Worm (Caenorhabditis elegans): ENCODE measurements around the gene nhr-166.

The nhr-166 gene

ce11 chrII:3929446-3929845 lies 49.4 kb downstream of the nhr-166 start (continued):
- TF ChIP-seq mep-1 (tag; optimal IDR thresholded peaks at IDR 0.05), result peak; percentile 54
- no peak for TF ChIP-seq vab-15 (tag; optimal IDR thresholded peaks at IDR 0.05)
- TF ChIP-seq mdl-1 (tag; optimal IDR thresholded peaks at IDR 0.05), result no peak
- TF ChIP-seq unc-30 (tag; optimal IDR thresholded peaks at IDR 0.05), result no peak
- TF ChIP-seq lsy-2 (tag; optimal IDR thresholded peaks at IDR 0.05), result peak; percentile 7 to 61
- TF ChIP-seq nhr-47 (tag; optimal IDR thresholded peaks at IDR 0.05), result no peak
- TF ChIP-seq alr-1 (tag; optimal IDR thresholded peaks at IDR 0.05; ENCODE audit: borderline replicate concordance), result no peak
- no peak for TF ChIP-seq aly-2 (tag; optimal IDR thresholded peaks at IDR 0.05)
- no peak for TF ChIP-seq nhr-11 (tag; optimal IDR thresholded peaks at IDR 0.05)
- no peak for TF ChIP-seq lin-39 (tag; optimal IDR thresholded peaks at IDR 0.05)
- TF ChIP-seq fkh-8 (tag; optimal IDR thresholded peaks at IDR 0.05), result no peak
- TF ChIP-seq tbx-2 (tag; optimal IDR thresholded peaks at IDR 0.05), result peak; percentile 47
- TF ChIP-seq unc-86 (tag; optimal IDR thresholded peaks at IDR 0.05), result no peak
- no peak for TF ChIP-seq egl-13 (tag; optimal IDR thresholded peaks at IDR 0.05)
- no peak for TF ChIP-seq rnt-1 (tag; optimal IDR thresholded peaks at IDR 0.05)
- peak; percentile 3 for TF ChIP-seq nhr-237 (tag; optimal IDR thresholded peaks at IDR 0.05)
- peak; percentile 61 for TF ChIP-seq nhr-20 (tag; optimal IDR thresholded peaks at IDR 0.05)
- no peak for TF ChIP-seq ceh-8 (GFP tag; optimal IDR thresholded peaks at IDR 0.05)
- TF ChIP-seq nhr-71 (tag; optimal IDR thresholded peaks at IDR 0.05), result peak; percentile 60
- no peak for TF ChIP-seq C04F5.9 (tag; optimal IDR thresholded peaks at IDR 0.05)
- no peak for TF ChIP-seq zag-1 (tag; optimal IDR thresholded peaks at IDR 0.05)
- peak; percentile 41 for TF ChIP-seq skn-1 (tag; optimal IDR thresholded peaks at IDR 0.05)
- TF ChIP-seq jun-1 (tag; optimal IDR thresholded peaks at IDR 0.05), result no peak
- TF ChIP-seq egl-27 (tag; optimal IDR thresholded peaks at IDR 0.05), result no peak
- TF ChIP-seq pqm-1 (tag; optimal IDR thresholded peaks at IDR 0.05), result no peak
- TF ChIP-seq lin-15B (tag; optimal IDR thresholded peaks at IDR 0.05), result no peak
- peak in 2 of 6 experiments; percentile 9 to 33 for TF ChIP-seq elt-3 (tag; optimal IDR thresholded peaks at IDR 0.05)
- no peak for TF ChIP-seq C34B4.2 (tag; optimal IDR thresholded peaks at IDR 0.05)
- no peak for TF ChIP-seq xbp-1 (tag; optimal IDR thresholded peaks at IDR 0.05)
- TF ChIP-seq blmp-1 (tag; optimal IDR thresholded peaks at IDR 0.05), result peak; percentile 80
- no peak for TF ChIP-seq nhr-84 (tag; optimal IDR thresholded peaks at IDR 0.05)
- TF ChIP-seq fkh-4 (tag; optimal IDR thresholded peaks at IDR 0.05; ENCODE audit: borderline replicate concordance), result no peak
- TF ChIP-seq aha-1 (tag; optimal IDR thresholded peaks at IDR 0.05), result no peak
- no peak for TF ChIP-seq fkh-10 (GFP tag; optimal IDR thresholded peaks at IDR 0.05)
- TF ChIP-seq fos-1 (tag; optimal IDR thresholded peaks at IDR 0.05), result no peak
- no peak for TF ChIP-seq sox-4 (tag; optimal IDR thresholded peaks at IDR 0.05)

- no peak for TF ChIP-seq unc-98 (GFP tag; IDR thresholded peaks at IDR 0.05)
- peak; percentile 45 for TF ChIP-seq swsn-7 (tag; optimal IDR thresholded peaks at IDR 0.05)
- 0 out of 2 replicates have a peak, but pooled peaks have one; percentile 4 for TF ChIP-seq nhr-19 (GFP tag; conservative IDR thresholded peaks at IDR 0.05)
- TF ChIP-seq nhr-20 (tag; optimal IDR thresholded peaks at IDR 0.05), result peak; percentile 65
- TF ChIP-seq dpl-1 (GFP tag; optimal IDR thresholded peaks at IDR 0.05), result peak; percentile 39 to 70 (median 65)
- TF ChIP-seq xbp-1 (tag; optimal IDR thresholded peaks at IDR 0.05), result peak; percentile 15
- TF ChIP-seq nhr-47 (tag; optimal IDR thresholded peaks at IDR 0.05), result no peak
- peak; percentile 59 for TF ChIP-seq snu-23 (GFP tag; optimal IDR thresholded peaks at IDR 0.05)
- TF ChIP-seq lsy-2 (tag; optimal IDR thresholded peaks at IDR 0.05), result peak; percentile 53 to 54
- TF ChIP-seq zag-1 (tag; optimal IDR thresholded peaks at IDR 0.05), result no peak
- peak; percentile 67 for TF ChIP-seq nhr-85 (tag)
- TF ChIP-seq nhr-11 (tag; optimal IDR thresholded peaks at IDR 0.05), result no peak
- peak; percentile 73 for TF ChIP-seq nhr-71 (tag; optimal IDR thresholded peaks at IDR 0.05)
- TF ChIP-seq nhr-84 (tag; optimal IDR thresholded peaks at IDR 0.05), result no peak
- no peak for TF ChIP-seq lir-3 (tag; optimal IDR thresholded peaks at IDR 0.05; ENCODE audit: poor library complexity)
- TF ChIP-seq elt-3 (tag; optimal IDR thresholded peaks at IDR 0.05), result peak in 1 of 6 experiments; percentile 80
- TF ChIP-seq blmp-1 (tag; optimal IDR thresholded peaks at IDR 0.05), result peak; percentile 91
- peak; percentile 2 for TF ChIP-seq fkh-8 (tag; optimal IDR thresholded peaks at IDR 0.05)
- no peak for TF ChIP-seq pag-3 (tag; optimal IDR thresholded peaks at IDR 0.05; ENCODE audit: borderline replicate concordance, insufficient read depth)
- peak; percentile 15 for TF ChIP-seq tbx-2 (tag; optimal IDR thresholded peaks at IDR 0.05)
- peak; percentile 21 for TF ChIP-seq mep-1 (tag; optimal IDR thresholded peaks at IDR 0.05)
- TF ChIP-seq C16A3.4 (tag; optimal IDR thresholded peaks at IDR 0.05), result peak; percentile 27
- peak; percentile 49 to 63 for TF ChIP-seq efl-1 (optimal IDR thresholded peaks at IDR 0.05)
- peak; percentile 66 to 93 for TF ChIP-seq efl-1 (GFP tag; optimal IDR thresholded peaks at IDR 0.05 in 1 of 2)
- TF ChIP-seq mdl-1 (tag; optimal IDR thresholded peaks at IDR 0.05), result peak in 1 of 2 experiments; percentile 62
- peak; percentile 48 for TF ChIP-seq skn-1 (tag; optimal IDR thresholded peaks at IDR 0.05)
- peak; percentile 30 for TF ChIP-seq nhr-90 (tag; optimal IDR thresholded peaks at IDR 0.05; ENCODE audit: poor library complexity)
- TF ChIP-seq grh-1 (GFP tag; IDR thresholded peaks at IDR 0.05), result no peak
Observed at ce11 chrII:3930478-3931182, 50.6 kb downstream of the nhr-166 start.

All from whole organism, L1 larva.